Worm (Caenorhabditis elegans) whole organism, L1 larva: Measurements from ENCODE around the gene F40C5.2.
A peak's percentile ranks its signal among the peaks of the same experiment; 100 is the strongest.
"Not testable (repeated sequence)": the region's sequence is repeated elsewhere in the genome, so short reads cannot be mapped to it uniquely, and the experiment has no call there.

ENCODE experiments used
- C04F5.9 ChIP-seq: sonication (generic microtip); optimal IDR thresholded peaks from 2 replicates; lab custom pipeline; 2016; ENCODE audit warnings: missing genetic modification characterization, missing compliant biosample characterization
- C34B4.2 ChIP-seq: sonication (generic microtip); optimal IDR thresholded peaks from 2 replicates; lab custom pipeline; 2017; ENCODE audit warnings: mild to moderate bottlenecking, missing genetic modification characterization, missing compliant biosample characterization
- F16B12.6 ChIP-seq: fragments of 150-350 bp; optimal IDR thresholded peaks from 2 replicates; lab custom pipeline; 2014; ENCODE audit warnings: missing biosample characterization, missing genetic modification characterization
- ama-1 ChIP-seq: fragments of 150-350 bp; optimal IDR thresholded peaks from 2 replicates; lab custom pipeline; 2014
- blmp-1 ChIP-seq: fragments of 150-350 bp; optimal IDR thresholded peaks from 2 replicates; lab custom pipeline; 2014; ENCODE audit warnings: missing biosample characterization, missing genetic modification characterization
- ceh-88 ChIP-seq: fragments of 200-800 bp; sonication (Bioruptor generic); IDR thresholded peaks from 2 replicates; pipeline ENCODE4 v1.3.6; 2022; ENCODE audit warnings: missing genetic modification characterization, missing compliant biosample characterization
- ceh-90 ChIP-seq: sonication (generic microtip); optimal IDR thresholded peaks from 2 replicates; lab custom pipeline; 2016; ENCODE audit warnings: missing genetic modification characterization, missing compliant biosample characterization
- ces-1 ChIP-seq: fragments of 150-350 bp; optimal IDR thresholded peaks from 2 replicates; lab custom pipeline; 2014; ENCODE audit warnings: missing biosample characterization, missing genetic modification reagents, missing genetic modification characterization
- dpl-1 ChIP-seq, 3 experiments: fragments of 150-350 bp in 2 of 3; sonication (generic microtip) in 1 of 3; optimal IDR thresholded peaks; 2 replicates each; lab custom pipeline; 2014 to 2017; ENCODE audit warnings: missing biosample characterization in 3 of 3, missing genetic modification characterization in 3 of 3, missing genetic modification reagents in 3 of 3
- efl-1 ChIP-seq, 4 experiments: fragments of 150-350 bp; optimal IDR thresholded peaks in 3 of 4; peaks in 1 of 4; 1 replicate in 1 of 4; 2 replicates in 3 of 4; lab custom pipeline; 2014; ENCODE audit warnings: missing biosample characterization in 2 of 4, missing genetic modification characterization in 2 of 4, missing genetic modification reagents in 2 of 4
- elt-3 ChIP-seq, 6 experiments: fragments of 150-350 bp in 1 of 6; sonication (generic microtip); optimal IDR thresholded peaks; 2 replicates each; lab custom pipeline; 2017 to 2018; ENCODE audit warnings: missing biosample characterization in 6 of 6, missing genetic modification characterization in 6 of 6, inconsistent platforms in 1 of 6
- fos-1 ChIP-seq: fragments of 150-350 bp; optimal IDR thresholded peaks from 2 replicates; lab custom pipeline; 2014; ENCODE audit warnings: missing biosample characterization, missing genetic modification characterization
- grh-1 ChIP-seq: fragments of 200-800 bp; sonication (Bioruptor generic); IDR thresholded peaks from 2 replicates; pipeline ENCODE4 v1.3.6; 2022; ENCODE audit warnings: missing genetic modification reagents, missing genetic modification characterization, missing compliant biosample characterization
- lin-15B ChIP-seq: fragments of 150-350 bp; sonication (generic microtip); optimal IDR thresholded peaks from 3 replicates; lab custom pipeline; 2014; ENCODE audit warnings: missing biosample characterization, missing genetic modification characterization
- lin-35 ChIP-seq, 2 experiments: fragments of 150-350 bp; optimal IDR thresholded peaks; 2 replicates each; lab custom pipeline; 2014; ENCODE audit warnings: missing biosample characterization in 2 of 2, missing genetic modification characterization in 2 of 2, missing genetic modification reagents in 2 of 2
- lsy-2 ChIP-seq, 2 experiments: fragments of 150-350 bp; optimal IDR thresholded peaks; 2 replicates each; lab custom pipeline; 2014; ENCODE audit warnings: missing biosample characterization in 2 of 2, missing genetic modification characterization in 2 of 2
- nhr-11 ChIP-seq: fragments of 150-350 bp; optimal IDR thresholded peaks from 2 replicates; lab custom pipeline; 2014; ENCODE audit warnings: missing biosample characterization, missing genetic modification characterization
- nhr-20 ChIP-seq: sonication (generic microtip); optimal IDR thresholded peaks from 2 replicates; lab custom pipeline; 2016; ENCODE audit warnings: mild to moderate bottlenecking, missing genetic modification characterization, missing compliant biosample characterization
- nhr-28 ChIP-seq: fragments of 150-350 bp; optimal IDR thresholded peaks from 2 replicates; lab custom pipeline; 2014; ENCODE audit warnings: missing biosample characterization, missing genetic modification characterization
- pag-3 ChIP-seq: sonication (generic microtip); optimal IDR thresholded peaks from 2 replicates; lab custom pipeline; 2017; ENCODE audit warnings: missing genetic modification characterization, mild to moderate bottlenecking, missing compliant biosample characterization, antibody characterized with exemption, borderline replicate concordance; ENCODE audit not compliant: insufficient read depth
- pax-3 ChIP-seq: fragments of 200-800 bp; sonication (Bioruptor generic); optimal IDR thresholded peaks from 2 replicates; lab custom pipeline; 2018; ENCODE audit warnings: mild to moderate bottlenecking, missing genetic modification characterization, moderate library complexity, missing compliant biosample characterization
- skn-1 ChIP-seq: fragments of 150-350 bp; optimal IDR thresholded peaks from 2 replicates; lab custom pipeline; 2014; ENCODE audit warnings: missing biosample characterization, missing genetic modification characterization
- snu-23 ChIP-seq: sonication (generic microtip); optimal IDR thresholded peaks from 2 replicates; lab custom pipeline; 2016; ENCODE audit warnings: missing genetic modification characterization, missing compliant biosample characterization
- sox-4 ChIP-seq: sonication (generic microtip); optimal IDR thresholded peaks from 2 replicates; lab custom pipeline; 2016; ENCODE audit warnings: missing genetic modification characterization, missing compliant biosample characterization
- sptf-1 ChIP-seq: fragments of 150-350 bp; optimal IDR thresholded peaks from 2 replicates; lab custom pipeline; 2014; ENCODE audit warnings: missing biosample characterization, missing genetic modification characterization
- swsn-7 ChIP-seq: sonication (generic microtip); optimal IDR thresholded peaks from 2 replicates; lab custom pipeline; 2016; ENCODE audit warnings: missing genetic modification characterization, missing compliant biosample characterization
- tlp-1 ChIP-seq: fragments of 150-350 bp; optimal IDR thresholded peaks from 2 replicates; lab custom pipeline; 2014; ENCODE audit warnings: missing biosample characterization, missing genetic modification characterization
- unc-30 ChIP-seq: sonication (generic microtip); optimal IDR thresholded peaks from 2 replicates; lab custom pipeline; 2017; ENCODE audit warnings: missing biosample characterization, missing genetic modification characterization
- unc-98 ChIP-seq: fragments of 200-800 bp; sonication (Bioruptor generic); IDR thresholded peaks from 2 replicates; pipeline ENCODE4 v1.3.6; 2022; ENCODE audit warnings: missing genetic modification characterization, missing compliant biosample characterization
- xbp-1 ChIP-seq: sonication (generic microtip); optimal IDR thresholded peaks from 2 replicates; lab custom pipeline; 2016; ENCODE audit warnings: missing genetic modification characterization, missing compliant biosample characterization
- zag-1 ChIP-seq: fragments of 150-350 bp; optimal IDR thresholded peaks from 2 replicates; lab custom pipeline; 2014; ENCODE audit warnings: missing biosample characterization, missing genetic modification characterization

The F40C5.2 gene

DNA sequence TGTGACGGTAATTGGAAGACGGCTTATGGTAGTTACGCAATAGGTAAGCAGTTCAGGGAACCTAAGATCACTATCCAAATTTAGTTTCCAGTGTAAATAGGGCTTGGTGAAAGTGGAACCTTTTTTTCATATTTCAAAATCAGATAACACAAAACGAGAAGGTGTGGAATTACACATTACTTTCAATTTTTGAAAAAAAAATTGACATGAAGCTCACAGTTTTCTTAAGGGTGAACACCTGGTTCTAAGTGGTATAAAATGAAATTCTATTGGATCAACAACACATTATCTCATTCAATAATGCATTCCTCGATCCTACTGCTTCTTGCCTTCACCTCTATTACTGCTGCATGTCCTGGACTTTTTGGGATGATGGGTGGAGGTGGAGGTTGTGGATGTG lies 14.8 kb upstream of the F40C5.2 start, which contains the start of gene grl-30:
Gene grl-30, plus strand, starts transcription at position 301 of the 400 bp plus-strand sequence.
- no peak for TF ChIP-seq tlp-1
- no peak for TF ChIP-seq C34B4.2 (tag; lab: Kevin White, UChicago)
- no peak for TF ChIP-seq skn-1
- no peak for TF ChIP-seq nhr-20 (tag; lab: Kevin White, UChicago)
- no peak for TF ChIP-seq snu-23 (GFP tag; lab: Kevin White, UChicago)
- no peak for TF ChIP-seq elt-3 (tag; optimal IDR thresholded peaks at IDR 0.05; lab: Kevin White, UChicago)
- TF ChIP-seq grh-1 (GFP tag; lab: Robert Waterston, UW) = no peak
- no peak for TF ChIP-seq nhr-11 (tag; lab: Kevin White, UChicago)
- no peak for TF ChIP-seq pag-3 (tag; lab: Kevin White, UChicago)
- no peak for TF ChIP-seq unc-98 (GFP tag; lab: Robert Waterston, UW)
- TF ChIP-seq ceh-90 (tag; lab: Kevin White, UChicago) = no peak
- TF ChIP-seq ama-1 = no peak
- no peak for TF ChIP-seq xbp-1 (tag; lab: Kevin White, UChicago)

DNA sequence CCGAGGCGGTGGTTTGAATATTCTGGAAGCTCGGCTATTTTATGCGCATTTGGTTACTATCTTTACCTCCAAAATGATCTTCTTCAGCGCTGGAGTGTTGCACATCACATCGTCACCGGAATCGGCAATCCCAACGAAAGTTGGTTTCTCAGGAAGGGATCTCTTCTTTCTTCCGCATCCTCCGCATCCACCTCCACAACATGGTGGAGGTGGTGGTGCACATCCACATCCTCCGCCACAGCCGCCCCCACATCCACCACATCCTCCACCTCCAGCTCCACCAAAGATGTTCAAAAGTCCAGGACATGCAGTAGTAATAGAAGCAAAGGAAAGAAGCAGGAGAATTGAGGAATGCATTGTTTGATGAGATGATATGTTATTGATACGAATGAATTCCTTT lies 13.4 kb upstream of the F40C5.2 start, which contains the start of gene grl-31:
Gene grl-31, minus strand, starts transcription at position 357 of the 400 bp plus-strand sequence.
- TF ChIP-seq efl-1 (optimal IDR thresholded peaks at IDR 0.05; lab: Kevin White, UChicago) = no peak
- TF ChIP-seq efl-1 (GFP tag; optimal IDR thresholded peaks at IDR 0.05 in 1 of 2; lab: Kevin White, UChicago) = no peak

DNA sequence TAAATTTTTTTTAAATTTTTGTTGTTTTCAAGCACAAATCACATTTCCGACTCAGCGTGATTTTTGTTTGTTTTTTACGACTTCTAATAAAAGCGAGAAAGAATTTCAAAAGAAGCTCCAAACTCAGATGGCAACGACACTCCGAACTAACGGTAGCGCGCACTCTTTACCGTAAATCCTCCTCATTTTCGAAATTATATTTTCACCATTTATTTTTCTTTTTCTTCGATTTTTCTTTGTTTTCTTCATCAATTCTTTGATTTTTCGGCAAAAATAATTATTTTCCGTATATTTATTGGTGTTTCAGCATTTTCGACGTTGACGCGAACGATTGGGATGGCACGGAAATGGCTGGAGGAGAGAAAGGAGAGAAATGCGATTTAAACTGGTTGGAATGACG lies 12.1 kb upstream of the F40C5.2 start, which contains the start of gene T24A6.1:
Gene T24A6.1, plus strand, starts transcription at position 301 of the 400 bp plus-strand sequence.
- not testable (repeated sequence) for TF ChIP-seq lin-35 (GFP tag; optimal IDR thresholded peaks at IDR 0.05; lab: Kevin White, UChicago); swsn-7; lin-15B (tag; lab: Kevin White, UChicago)

DNA sequence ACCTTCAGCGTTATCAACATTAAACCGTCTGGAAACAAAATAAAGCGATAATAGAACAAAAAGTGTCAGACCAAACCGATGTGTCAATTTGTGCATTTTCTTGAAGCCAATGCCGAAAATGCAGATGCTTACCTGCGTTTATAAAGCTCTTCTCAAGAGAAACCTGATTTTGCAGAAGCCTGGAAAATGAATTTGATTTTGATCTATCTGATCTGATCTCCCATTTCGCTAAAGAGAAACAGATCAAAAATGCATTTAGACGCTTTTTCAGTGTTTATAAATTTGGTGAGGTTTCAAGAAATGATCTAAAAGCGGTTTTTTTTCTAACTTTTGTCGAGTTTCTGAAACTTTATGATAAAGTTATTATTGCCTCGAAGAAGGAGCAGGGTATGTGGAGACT lies 8.0 kb upstream of the F40C5.2 start, which contains the start of gene T24A6.16:
Gene T24A6.16, minus strand, starts transcription at position 101 of the 400 bp plus-strand sequence.
- not testable (repeated sequence) for TF ChIP-seq ces-1 (GFP tag; lab: Kevin White, UChicago); nhr-28 (tag; lab: Kevin White, UChicago); ama-1

DNA sequence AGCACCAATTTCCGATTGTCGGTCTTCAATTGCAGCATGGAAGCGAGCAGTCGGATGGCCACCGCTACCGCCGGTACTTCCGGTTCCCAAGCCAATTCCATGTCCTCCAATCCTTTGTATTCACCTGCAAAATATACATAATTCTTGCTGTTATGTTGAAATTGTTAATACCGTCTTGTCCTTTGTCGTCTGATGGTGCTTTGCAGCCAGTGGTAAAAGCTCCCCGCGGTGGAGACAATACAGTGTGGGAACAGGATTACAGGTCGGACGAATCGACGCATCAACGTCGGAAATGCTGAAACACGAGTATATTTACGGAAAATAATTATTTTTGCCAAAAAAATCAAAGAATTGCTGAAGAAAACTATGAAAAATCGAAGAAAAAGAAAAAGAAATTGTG lies 6.5 kb upstream of the F40C5.2 start, which contains the start of gene T24A6.17:
Gene T24A6.17, minus strand, starts transcription at position 101 of the 400 bp plus-strand sequence.
- TF ChIP-seq zag-1; ceh-88 (GFP tag; lab: Robert Waterston, UW); elt-3 (tag; optimal IDR thresholded peaks at IDR 0.05; lab: Kevin White, UChicago): not testable (repeated sequence)

DNA sequence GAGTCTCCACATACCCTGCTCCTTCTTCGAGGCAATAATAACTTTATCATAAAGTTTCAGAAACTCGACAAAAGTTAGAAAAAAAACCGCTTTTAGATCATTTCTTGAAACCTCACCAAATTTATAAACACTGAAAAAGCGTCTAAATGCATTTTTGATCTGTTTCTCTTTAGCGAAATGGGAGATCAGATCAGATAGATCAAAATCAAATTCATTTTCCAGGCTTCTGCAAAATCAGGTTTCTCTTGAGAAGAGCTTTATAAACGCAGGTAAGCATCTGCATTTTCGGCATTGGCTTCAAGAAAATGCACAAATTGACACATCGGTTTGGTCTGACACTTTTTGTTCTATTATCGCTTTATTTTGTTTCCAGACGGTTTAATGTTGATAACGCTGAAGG lies 1.6 kb downstream of the F40C5.2 start, which contains the start of gene F40C5.1:
Gene F40C5.1, plus strand, starts transcription at position 301 of the 400 bp plus-strand sequence.
- TF ChIP-seq fos-1; C04F5.9 (tag; lab: Kevin White, UChicago); unc-30 (tag; lab: Kevin White, UChicago): not testable (repeated sequence)

DNA sequence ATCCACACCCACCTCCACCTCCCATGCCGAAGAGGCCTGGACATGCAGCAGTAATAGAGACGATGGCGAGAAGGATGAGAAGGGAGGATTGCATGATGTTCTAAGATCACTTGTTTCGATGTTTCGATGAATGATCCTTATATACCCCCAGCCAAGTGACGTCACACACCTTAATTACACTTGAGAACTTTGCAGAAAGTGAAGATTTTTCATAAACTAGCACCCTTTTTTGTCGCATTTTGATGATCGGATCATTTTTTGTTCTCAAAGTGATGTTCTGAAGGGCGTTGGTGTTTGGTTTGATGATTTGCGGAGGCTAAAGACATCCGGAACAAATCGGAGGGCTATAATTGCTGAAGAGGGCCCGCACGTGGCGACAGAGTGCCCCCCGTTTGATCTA lies 5.0 kb downstream of the F40C5.2 start, which contains the start of gene grl-27:
Gene grl-27, minus strand, starts transcription at position 101 of the 400 bp plus-strand sequence.
- TF ChIP-seq pag-3 (tag; lab: Kevin White, UChicago) = no peak
- TF ChIP-seq blmp-1 = no peak
- no peak for TF ChIP-seq lin-15B (tag; lab: Kevin White, UChicago)
- TF ChIP-seq sptf-1 = no peak
- no peak for TF ChIP-seq pax-3 (tag; lab: Kevin White, UChicago)

DNA sequence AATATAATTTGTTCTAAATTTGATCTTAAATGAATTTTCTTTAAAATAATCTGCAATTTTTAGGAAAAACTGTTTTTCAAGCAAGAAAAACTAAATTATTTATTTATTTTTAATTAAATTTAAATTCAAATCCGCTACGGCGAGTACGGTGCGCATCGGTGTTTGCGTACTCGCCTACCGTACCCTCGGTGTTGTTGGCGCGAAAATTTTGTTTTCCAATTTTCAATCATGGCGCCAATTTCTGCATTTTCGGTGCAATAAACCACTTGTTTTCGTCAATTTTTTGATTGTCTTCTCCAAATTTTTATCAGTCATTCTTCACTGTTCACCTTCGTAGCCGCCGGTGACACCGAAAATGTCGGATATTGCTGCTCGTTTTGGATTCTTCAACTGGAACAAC lies 8.0 kb downstream of the F40C5.2 start, which contains the start of gene pygl-1:
Gene pygl-1, plus strand, starts transcription at position 211 of the 400 bp plus-strand sequence.
- TF ChIP-seq dpl-1 (GFP tag; optimal IDR thresholded peaks at IDR 0.05; lab: Kevin White, UChicago) (peak in 2 of 3 experiments; percentile 24 to 70), efl-1 (optimal IDR thresholded peaks at IDR 0.05; lab: Kevin White, UChicago) (peak; percentile 46 to 73), efl-1 (GFP tag; optimal IDR thresholded peaks at IDR 0.05 in 1 of 2; lab: Kevin White, UChicago) (peak; percentile 64 to 90), sptf-1 (no peak), lin-35 (GFP tag; optimal IDR thresholded peaks at IDR 0.05; lab: Kevin White, UChicago) (peak; percentile 6 to 54), sox-4 (tag; lab: Kevin White, UChicago) (no peak), lsy-2 (tag; optimal IDR thresholded peaks at IDR 0.05; lab: Kevin White, UChicago) (peak; percentile 64 to 92), F16B12.6 (tag; lab: Kevin White, UChicago) (peak; percentile 32)
- TF ChIP-seq, all 84 proteins: peak for 5
